Fruit fly (Drosophila melanogaster) S2 (cell line): Measurements from ENCODE around the gene CycD.
A peak's percentile ranks its signal among the peaks of the same experiment; 100 is the strongest.

ENCODE experiments used
- CG8478 ChIP-seq: fragments of >200 bp; optimal IDR thresholded peaks from 2 replicates; lab custom pipeline; 2018
- CTCF ChIP-seq, 2 experiments: fragments of >200 bp; optimal IDR thresholded peaks; 2 replicates each; lab custom pipeline; 2018

CycD gene

dm6 chrX:15889780-15890608, 19.5 kb downstream of the CycD start, which contains the start of the genes MSBP and CG15916:
Gene MSBP (minus strand): TSS chrX:15890109.
Gene CG15916 (plus strand): TSS chrX:15890589.
- TF ChIP-seq CG8478 (lab: Kevin White, UChicago) = no peak
- no peak for TF ChIP-seq CTCF (optimal IDR thresholded peaks at IDR 0.05; lab: Kevin White, UChicago)

- TF ChIP-seq CTCF (optimal IDR thresholded peaks at IDR 0.05; lab: Kevin White, UChicago) (no peak), CG8478 (lab: Kevin White, UChicago) (no peak)
These were observed 20.7 kb downstream of the CycD start for dm6 chrX:15888763-15889162.

dm6 chrX:15887247-15887616, 22.2 kb downstream of the CycD start, which contains the start of gene tay:
Gene tay (minus strand): TSS chrX:15887311.
- no peak for TF ChIP-seq CG8478 (lab: Kevin White, UChicago)
- peak in 1 of 2 experiments; percentile 33 for TF ChIP-seq CTCF (optimal IDR thresholded peaks at IDR 0.05; lab: Kevin White, UChicago)

- TF ChIP-seq CG8478 (lab: Kevin White, UChicago) (no peak), CTCF (optimal IDR thresholded peaks at IDR 0.05; lab: Kevin White, UChicago) (peak in 1 of 2 experiments; percentile 3)
These were observed 22.8 kb downstream of the CycD start for dm6 chrX:15886411-15887246.

dm6 chrX:15875569-15875968, 33.9 kb downstream of the CycD start:
- TF ChIP-seq CG8478 (lab: Kevin White, UChicago) = no peak
- no peak for TF ChIP-seq CTCF (optimal IDR thresholded peaks at IDR 0.05; lab: Kevin White, UChicago)

dm6 chrX:15874437-15874836, 35.0 kb downstream of the CycD start:
- TF ChIP-seq CTCF (optimal IDR thresholded peaks at IDR 0.05; lab: Kevin White, UChicago) = no peak
- no peak for TF ChIP-seq CG8478 (lab: Kevin White, UChicago)

- TF ChIP-seq CG8478 (lab: Kevin White, UChicago) (no peak), CTCF (optimal IDR thresholded peaks at IDR 0.05; lab: Kevin White, UChicago) (no peak)
These were observed 38.4 kb downstream of the CycD start for dm6 chrX:15870777-15871757.

dm6 chrX:15869843-15870242, 39.6 kb downstream of the CycD start, which contains the start of gene CG16952:
Gene CG16952 (plus strand): TSS chrX:15870183.
- TF ChIP-seq CTCF (optimal IDR thresholded peaks at IDR 0.05; lab: Kevin White, UChicago) = no peak
- TF ChIP-seq CG8478 (lab: Kevin White, UChicago) = no peak

dm6 chrX:15868781-15869180, 40.7 kb downstream of the CycD start:
- TF ChIP-seq CG8478 (lab: Kevin White, UChicago) (no peak), CTCF (optimal IDR thresholded peaks at IDR 0.05; lab: Kevin White, UChicago) (no peak)

- TF ChIP-seq CG8478 (lab: Kevin White, UChicago) (no peak), CTCF (optimal IDR thresholded peaks at IDR 0.05; lab: Kevin White, UChicago) (no peak)
These were observed 41.6 kb downstream of the CycD start, which contains the start of gene Gapdh2 for dm6 chrX:15867863-15868262. Gene Gapdh2 (plus strand): TSS chrX:15868145.

dm6 chrX:15866799-15867412, 42.6 kb downstream of the CycD start:
- TF ChIP-seq CTCF (optimal IDR thresholded peaks at IDR 0.05; lab: Kevin White, UChicago) = no peak
- no peak for TF ChIP-seq CG8478 (lab: Kevin White, UChicago)

- TF ChIP-seq CG8478 (lab: Kevin White, UChicago) = no peak
- no peak for TF ChIP-seq CTCF (optimal IDR thresholded peaks at IDR 0.05; lab: Kevin White, UChicago)
These were observed 43.4 kb downstream of the CycD start for dm6 chrX:15866032-15866431.

dm6 chrX:15860479-15860878, 49.0 kb downstream of the CycD start:
- no peak for TF ChIP-seq CG8478 (lab: Kevin White, UChicago)
- peak in 1 of 2 experiments; percentile 23 for TF ChIP-seq CTCF (optimal IDR thresholded peaks at IDR 0.05; lab: Kevin White, UChicago)
